Fruit fly (Drosophila melanogaster): Measurements from ENCODE around the gene AsnRS.
A peak's percentile ranks its signal among the peaks of the same experiment; 100 is the strongest.

DNA sequence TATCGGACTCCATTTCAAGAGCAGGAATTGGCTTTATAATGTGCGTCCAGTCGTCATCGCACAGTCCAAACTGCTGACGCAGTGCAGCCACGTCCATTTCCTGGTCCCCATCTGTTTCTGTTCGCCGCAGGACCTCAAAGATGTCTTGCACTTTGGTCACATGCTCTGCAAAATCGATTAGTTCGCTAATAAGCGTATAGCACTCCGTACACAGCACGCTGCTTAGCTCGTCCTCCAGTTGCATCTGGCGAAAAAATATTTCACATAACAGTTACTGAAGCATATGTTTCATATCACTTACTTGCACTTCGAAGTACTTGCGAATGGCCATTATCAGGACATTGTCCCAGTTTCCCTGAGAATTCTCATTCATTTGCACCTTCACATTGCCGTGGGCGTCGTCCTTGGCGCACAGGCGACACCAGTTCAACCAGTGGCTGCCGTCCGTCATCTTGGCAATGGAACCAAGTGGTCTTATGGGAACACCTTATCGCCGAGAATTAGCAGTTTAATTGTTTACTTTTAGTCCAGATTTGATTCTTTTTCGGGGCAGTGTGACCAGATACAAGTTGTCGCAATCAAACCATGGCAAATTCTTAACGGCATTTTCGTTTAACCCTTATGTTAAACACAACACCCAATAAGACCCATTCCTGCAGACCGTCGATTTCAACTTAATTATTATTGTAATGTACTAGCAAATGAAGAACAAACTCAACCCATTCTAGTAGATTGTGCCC, 49.6 kb upstream of the AsnRS start, which contains the start of gene CG17568:
- no peak for TF ChIP-seq CG16779 (tag; optimal IDR thresholded peaks at IDR 0.05)
- no peak for TF ChIP-seq CG32006 (GFP tag; optimal IDR thresholded peaks at IDR 0.05)
- TF ChIP-seq dsx (GFP tag; optimal IDR thresholded peaks at IDR 0.05; ENCODE audit: poor library complexity, severe bottlenecking), result no peak
- TF ChIP-seq Smox (GFP tag; optimal IDR thresholded peaks at IDR 0.05), result no peak
- no peak for TF ChIP-seq Sox15 (GFP tag; optimal IDR thresholded peaks at IDR 0.05)
- TF ChIP-seq CG11902 (GFP tag; optimal IDR thresholded peaks at IDR 0.05), result no peak
- TF ChIP-seq CG3032 (tag; optimal IDR thresholded peaks at IDR 0.05), result no peak
- TF ChIP-seq Eip78C (GFP tag), result peak; percentile 62
- TF ChIP-seq esn (GFP tag; optimal IDR thresholded peaks at IDR 0.05), result peak; percentile 3
- TF ChIP-seq Eip75B (GFP tag; optimal IDR thresholded peaks at IDR 0.05), result no peak

Data from whole organism, prepupa.